Worm (Caenorhabditis elegans) whole organism, L2 larva: ENCODE measurements around the gene R02F11.10.

Source experiments
- C34F6.9 ChIP-seq: fragments of 150-350 bp; optimal IDR thresholded peaks from 2 replicates; lab custom pipeline; 2014; ENCODE audit warnings: missing biosample characterization, missing genetic modification characterization
- F13H6.1 ChIP-seq: sonication (generic microtip); optimal IDR thresholded peaks from 2 replicates; lab custom pipeline; 2016; ENCODE audit warnings: missing genetic modification characterization, missing compliant biosample characterization
- R02D3.7 ChIP-seq: fragments of 150-350 bp; optimal IDR thresholded peaks from 2 replicates; lab custom pipeline; 2014; ENCODE audit warnings: missing biosample characterization, missing genetic modification characterization
- Y55F3AM.14 ChIP-seq: fragments of 200-800 bp; sonication (Bioruptor generic); optimal IDR thresholded peaks from 2 replicates; lab custom pipeline; 2018; ENCODE audit warnings: mild to moderate bottlenecking, missing genetic modification characterization, missing compliant biosample characterization
- ZK546.5 ChIP-seq: sonication (generic microtip); optimal IDR thresholded peaks from 2 replicates; lab custom pipeline; 2017; ENCODE audit warnings: missing biosample characterization, missing genetic modification characterization
- alr-1 ChIP-seq: fragments of 150-350 bp; optimal IDR thresholded peaks from 2 replicates; lab custom pipeline; 2014; ENCODE audit warnings: missing biosample characterization, missing genetic modification characterization
- ama-1 ChIP-seq: fragments of 150-350 bp; optimal IDR thresholded peaks from 2 replicates; lab custom pipeline; 2018; ENCODE audit warnings: inconsistent platforms
- blmp-1 ChIP-seq: sonication (generic microtip); optimal IDR thresholded peaks from 2 replicates; lab custom pipeline; 2017; ENCODE audit warnings: missing genetic modification characterization, mild to moderate bottlenecking, missing compliant biosample characterization, antibody characterized with exemption, moderate library complexity; ENCODE audit not compliant: insufficient read depth
- ceh-16 ChIP-seq: fragments of 150-350 bp; optimal IDR thresholded peaks from 2 replicates; lab custom pipeline; 2014; ENCODE audit warnings: missing biosample characterization, missing genetic modification characterization
- ceh-82 ChIP-seq: fragments of 150-350 bp; optimal IDR thresholded peaks from 2 replicates; lab custom pipeline; 2014; ENCODE audit warnings: missing biosample characterization, missing genetic modification characterization
- crh-2 ChIP-seq: sonication (generic microtip); optimal IDR thresholded peaks from 2 replicates; lab custom pipeline; 2017; ENCODE audit warnings: missing biosample characterization, missing genetic modification characterization
- dmd-4 ChIP-seq: sonication (generic microtip); optimal IDR thresholded peaks from 2 replicates; lab custom pipeline; 2017; ENCODE audit warnings: missing biosample characterization, missing genetic modification characterization
- egl-27 ChIP-seq: sonication (generic microtip); optimal IDR thresholded peaks from 3 replicates; lab custom pipeline; 2017; ENCODE audit warnings: missing biosample characterization, missing genetic modification reagents, missing genetic modification characterization
- elt-1 ChIP-seq: fragments of 150-350 bp; optimal IDR thresholded peaks from 2 replicates; lab custom pipeline; 2014; ENCODE audit warnings: missing biosample characterization, missing genetic modification characterization
- elt-3 ChIP-seq: sonication (generic microtip); optimal IDR thresholded peaks from 2 replicates; lab custom pipeline; 2017; ENCODE audit warnings: missing biosample characterization, missing genetic modification characterization
- fos-1 ChIP-seq: fragments of 150-350 bp; optimal IDR thresholded peaks from 2 replicates; lab custom pipeline; 2014; ENCODE audit warnings: missing biosample characterization, missing genetic modification characterization
- gmeb-1 ChIP-seq: fragments of 150-350 bp; optimal IDR thresholded peaks from 2 replicates; lab custom pipeline; 2014; ENCODE audit warnings: missing biosample characterization, missing genetic modification characterization
- lin-11 ChIP-seq: fragments of 150-350 bp; sonication (generic microtip); optimal IDR thresholded peaks from 2 replicates; lab custom pipeline; 2014; ENCODE audit warnings: missing biosample characterization, missing genetic modification characterization, inconsistent platforms, mixed read lengths
- lin-13 ChIP-seq: fragments of 150-350 bp; optimal IDR thresholded peaks from 2 replicates; lab custom pipeline; 2014; ENCODE audit warnings: missing biosample characterization, missing genetic modification reagents, missing genetic modification characterization
- lin-39 ChIP-seq: fragments of 150-350 bp; optimal IDR thresholded peaks from 2 replicates; lab custom pipeline; 2014; ENCODE audit warnings: missing biosample characterization, missing genetic modification reagents, missing genetic modification characterization
- lsy-2 ChIP-seq, 2 experiments: fragments of 150-350 bp in 1 of 2; sonication (generic microtip) in 1 of 2; optimal IDR thresholded peaks; 2 replicates each; lab custom pipeline; 2014 to 2017; ENCODE audit warnings: missing biosample characterization in 2 of 2, missing genetic modification characterization in 2 of 2
- mab-5 ChIP-seq: fragments of 150-350 bp; optimal IDR thresholded peaks from 2 replicates; lab custom pipeline; 2014; ENCODE audit warnings: missing biosample characterization, missing genetic modification characterization
- mbf-1 ChIP-seq: sonication (generic microtip); optimal IDR thresholded peaks from 2 replicates; lab custom pipeline; 2017; ENCODE audit warnings: missing biosample characterization, missing genetic modification characterization
- mdl-1 ChIP-seq, 2 experiments: fragments of 150-350 bp in 1 of 2; sonication (generic microtip) in 1 of 2; optimal IDR thresholded peaks; 2 replicates each; lab custom pipeline; 2017; ENCODE audit warnings: missing biosample characterization in 2 of 2, missing genetic modification characterization in 2 of 2
- nhr-10 ChIP-seq: sonication (generic microtip); optimal IDR thresholded peaks from 2 replicates; lab custom pipeline; 2017; ENCODE audit warnings: missing biosample characterization, missing genetic modification characterization
- nhr-11 ChIP-seq: fragments of 150-350 bp; optimal IDR thresholded peaks from 2 replicates; lab custom pipeline; 2014; ENCODE audit warnings: missing biosample characterization, missing genetic modification characterization
- nhr-12 ChIP-seq: fragments of 150-350 bp; optimal IDR thresholded peaks from 2 replicates; lab custom pipeline; 2014; ENCODE audit warnings: missing biosample characterization, missing genetic modification characterization
- nhr-129 ChIP-seq: fragments of 150-350 bp; optimal IDR thresholded peaks from 2 replicates; lab custom pipeline; 2014; ENCODE audit warnings: missing biosample characterization, missing genetic modification characterization
- nhr-21 ChIP-seq: fragments of 150-350 bp; optimal IDR thresholded peaks from 2 replicates; lab custom pipeline; 2014; ENCODE audit warnings: missing biosample characterization, missing genetic modification characterization
- nhr-23 ChIP-seq: fragments of 150-350 bp; optimal IDR thresholded peaks from 2 replicates; lab custom pipeline; 2014; ENCODE audit warnings: missing biosample characterization, missing genetic modification reagents, missing genetic modification characterization
- nhr-237 ChIP-seq: fragments of 150-350 bp; optimal IDR thresholded peaks from 2 replicates; lab custom pipeline; 2014; ENCODE audit warnings: missing biosample characterization, missing genetic modification characterization
- nhr-25 ChIP-seq: fragments of 150-350 bp; sonication (generic microtip); optimal IDR thresholded peaks from 3 replicates; lab custom pipeline; 2014; ENCODE audit warnings: missing biosample characterization, missing genetic modification characterization
- nhr-6 ChIP-seq: fragments of 150-350 bp; optimal IDR thresholded peaks from 2 replicates; lab custom pipeline; 2014; ENCODE audit warnings: missing biosample characterization, missing genetic modification characterization
- nhr-77 ChIP-seq: fragments of 150-350 bp; optimal IDR thresholded peaks from 2 replicates; lab custom pipeline; 2014; ENCODE audit warnings: missing biosample characterization, missing genetic modification characterization
- peb-1 ChIP-seq: fragments of 150-350 bp; optimal IDR thresholded peaks from 2 replicates; lab custom pipeline; 2014; ENCODE audit warnings: missing biosample characterization, missing genetic modification characterization
- sem-4 ChIP-seq: fragments of 150-350 bp; optimal IDR thresholded peaks from 2 replicates; lab custom pipeline; 2014; ENCODE audit warnings: missing biosample characterization, missing genetic modification reagents, missing genetic modification characterization
- skn-1 ChIP-seq: sonication (generic microtip); optimal IDR thresholded peaks from 2 replicates; lab custom pipeline; 2017; ENCODE audit warnings: missing biosample characterization, missing genetic modification characterization
- sma-3 ChIP-seq: sonication (generic microtip); optimal IDR thresholded peaks from 2 replicates; lab custom pipeline; 2016; ENCODE audit warnings: missing genetic modification reagents, missing genetic modification characterization, missing compliant biosample characterization
- sma-9 ChIP-seq, 2 experiments: fragments of 150-350 bp in 1 of 2; sonication (generic microtip) in 1 of 2; optimal IDR thresholded peaks; 2 replicates each; lab custom pipeline; 2014 to 2016; ENCODE audit warnings: missing genetic modification characterization in 2 of 2, mild to moderate bottlenecking in 1 of 2, missing biosample characterization in 1 of 2, missing compliant biosample characterization in 1 of 2, missing genetic modification reagents in 1 of 2, moderate library complexity in 1 of 2
- snpc-4 ChIP-seq: fragments of 150-350 bp; optimal IDR thresholded peaks from 2 replicates; lab custom pipeline; 2014; ENCODE audit warnings: missing biosample characterization, missing genetic modification characterization
- unc-39 ChIP-seq: fragments of 150-350 bp; optimal IDR thresholded peaks from 2 replicates; lab custom pipeline; 2014; ENCODE audit warnings: missing biosample characterization, missing genetic modification characterization
- unc-55 ChIP-seq: fragments of 150-350 bp; sonication (generic microtip); optimal IDR thresholded peaks from 3 replicates; lab custom pipeline; 2014; ENCODE audit warnings: missing biosample characterization, missing genetic modification reagents, missing genetic modification characterization
- unc-62 ChIP-seq: fragments of 150-350 bp; optimal IDR thresholded peaks from 2 replicates; lab custom pipeline; 2014; ENCODE audit warnings: missing biosample characterization, missing genetic modification reagents, missing genetic modification characterization
- zag-1 ChIP-seq: fragments of 150-350 bp; optimal IDR thresholded peaks from 2 replicates; lab custom pipeline; 2014; ENCODE audit warnings: missing biosample characterization, missing genetic modification characterization
- ztf-1 ChIP-seq: fragments of 200-800 bp; sonication (Bioruptor generic); conservative IDR thresholded peaks from 2 replicates; pipeline ENCODE4 v1.3.6; 2022; ENCODE audit warnings: missing genetic modification characterization, missing compliant biosample characterization
- ztf-11 ChIP-seq: sonication (generic microtip); optimal IDR thresholded peaks from 2 replicates; lab custom pipeline; 2017; ENCODE audit warnings: missing biosample characterization, missing genetic modification characterization
- ztf-4 ChIP-seq: fragments of 150-350 bp; optimal IDR thresholded peaks from 2 replicates; lab custom pipeline; 2014; ENCODE audit warnings: missing biosample characterization, missing genetic modification characterization

R02F11.10 gene

DNA sequence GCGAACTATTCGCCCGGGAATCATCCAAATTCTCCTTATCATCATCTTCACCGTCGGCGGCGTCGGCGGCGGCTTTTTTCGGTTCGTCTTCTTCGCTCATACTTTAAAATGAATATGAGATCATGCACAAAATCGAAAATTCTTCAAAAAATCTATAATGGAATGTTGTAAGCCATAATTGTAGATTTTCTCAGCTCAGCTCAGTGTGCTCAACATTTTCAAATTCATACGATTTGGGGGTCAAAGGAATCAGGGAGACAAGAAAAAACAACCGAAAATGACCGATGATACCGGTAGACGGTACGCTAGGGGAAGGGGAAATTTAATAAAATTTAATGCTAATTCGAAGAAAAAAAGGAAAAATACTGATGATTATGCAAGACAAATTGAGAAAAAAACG, 29.6 kb downstream of the R02F11.10 start, which contains the start of gene ccep-97:
Gene ccep-97, minus strand, starts transcription at position 101 of the 400 bp plus-strand sequence.
- TF ChIP-seq nhr-77 = no peak
- TF ChIP-seq nhr-25 (tag; lab: Kevin White, UChicago) = no peak
- TF ChIP-seq nhr-6 = no peak
- TF ChIP-seq ceh-82 = no peak
- TF ChIP-seq ztf-11 (tag; lab: Kevin White, UChicago) = no peak
- TF ChIP-seq nhr-237 = no peak
- TF ChIP-seq elt-3 (tag; lab: Kevin White, UChicago) = no peak
- TF ChIP-seq unc-39 (tag; lab: Kevin White, UChicago) = no peak
- TF ChIP-seq nhr-12 (tag; lab: Kevin White, UChicago) = no peak
- no peak for TF ChIP-seq peb-1 (tag; lab: Kevin White, UChicago)
- no peak for TF ChIP-seq R02D3.7
- no peak for TF ChIP-seq lin-11 (tag; lab: Kevin White, UChicago)
- no peak for TF ChIP-seq nhr-11 (tag; lab: Kevin White, UChicago)
- TF ChIP-seq nhr-10 (tag; lab: Kevin White, UChicago) = no peak
- TF ChIP-seq dmd-4 (tag; lab: Kevin White, UChicago) = no peak
- no peak for TF ChIP-seq blmp-1
- no peak for TF ChIP-seq egl-27 (tag; lab: Kevin White, UChicago)
- no peak for TF ChIP-seq skn-1 (tag; lab: Kevin White, UChicago)
- TF ChIP-seq lin-39 = no peak
- TF ChIP-seq nhr-129 (tag; lab: Kevin White, UChicago) = no peak

DNA sequence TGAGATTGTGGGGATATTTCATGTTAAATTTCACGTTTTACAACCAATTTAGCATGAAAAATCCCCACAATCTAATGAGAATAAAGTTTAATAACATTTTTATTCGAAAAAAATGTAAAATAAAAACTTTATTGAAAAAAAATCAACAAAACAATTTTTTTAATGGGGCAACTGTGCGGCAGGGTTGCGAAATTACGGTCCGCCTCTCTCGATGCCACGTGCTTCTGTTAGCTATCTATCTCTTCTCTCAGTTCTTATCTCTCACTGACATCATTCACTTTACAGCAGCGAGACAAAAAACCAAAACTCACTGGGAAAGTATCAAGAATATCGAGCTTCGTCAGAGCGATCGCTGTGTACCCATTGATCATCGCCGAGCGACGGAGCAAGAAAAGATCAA, 31.7 kb downstream of the R02F11.10 start:
- TF ChIP-seq unc-55 (GFP tag; lab: Kevin White, UChicago) (no peak), skn-1 (tag; lab: Kevin White, UChicago) (no peak), Y55F3AM.14 (no peak), lsy-2 (tag; optimal IDR thresholded peaks at IDR 0.05; lab: Kevin White, UChicago) (peak in 1 of 2 experiments; percentile 12), ztf-1 (GFP tag; lab: Robert Waterston, UW) (no peak), nhr-23 (tag; lab: Kevin White, UChicago) (no peak), elt-1 (tag; lab: Kevin White, UChicago) (no peak), zag-1 (tag; lab: Kevin White, UChicago) (no peak), blmp-1 (no peak), egl-27 (tag; lab: Kevin White, UChicago) (no peak), nhr-21 (tag; lab: Kevin White, UChicago) (no peak), R02D3.7 (no peak), nhr-11 (tag; lab: Kevin White, UChicago) (no peak), dmd-4 (tag; lab: Kevin White, UChicago) (no peak), lin-39 (no peak), crh-2 (tag; lab: Kevin White, UChicago) (peak; percentile 28), ztf-4 (tag; lab: Kevin White, UChicago) (peak; percentile 50), ztf-11 (tag; lab: Kevin White, UChicago) (no peak), ceh-16 (tag; lab: Kevin White, UChicago) (no peak), sem-4 (no peak), sma-3 (GFP tag; lab: Kevin White, UChicago) (no peak), lin-13 (GFP tag; lab: Kevin White, UChicago) (no peak), ama-1 (lab: Kevin White, UChicago) (no peak), mdl-1 (tag; optimal IDR thresholded peaks at IDR 0.05; lab: Kevin White, UChicago) (peak in 1 of 2 experiments; percentile 22), mbf-1 (tag; lab: Kevin White, UChicago) (no peak), sma-9 (GFP tag; optimal IDR thresholded peaks at IDR 0.05; lab: Kevin White, UChicago) (no peak), sma-9 (tag; optimal IDR thresholded peaks at IDR 0.05; lab: Kevin White, UChicago) (no peak), gmeb-1 (tag; lab: Kevin White, UChicago) (no peak), snpc-4 (tag; lab: Kevin White, UChicago) (no peak), nhr-129 (tag; lab: Kevin White, UChicago) (peak; percentile 38), unc-62 (GFP tag; lab: Kevin White, UChicago) (no peak), elt-3 (tag; lab: Kevin White, UChicago) (no peak), fos-1 (tag; lab: Kevin White, UChicago) (peak; percentile 15), nhr-12 (tag; lab: Kevin White, UChicago) (no peak), ceh-82 (no peak), nhr-6 (no peak), alr-1 (tag; lab: Kevin White, UChicago) (no peak), nhr-25 (tag; lab: Kevin White, UChicago) (peak; percentile 32), ZK546.5 (tag; lab: Kevin White, UChicago) (no peak), mab-5 (tag; lab: Kevin White, UChicago) (no peak), C34F6.9 (tag; lab: Kevin White, UChicago) (peak; percentile 10), nhr-10 (tag; lab: Kevin White, UChicago) (no peak), nhr-237 (no peak), unc-39 (tag; lab: Kevin White, UChicago) (no peak), lin-11 (tag; lab: Kevin White, UChicago) (no peak), peb-1 (tag; lab: Kevin White, UChicago) (no peak), F13H6.1 (tag; lab: Kevin White, UChicago) (no peak)
